Fruit fly (Drosophila melanogaster) whole organism, embryonic: Measurements from ENCODE around the gene CG31922.

ENCODE experiments used
- CG11085 ChIP-seq: fragments of 200-800 bp; sonication (Bioruptor generic); IDR thresholded peaks from 2 replicates; pipeline ENCODE4 v1.3.6; 2022; ENCODE audit warnings: missing biosample characterization, missing genetic modification characterization
- CG1233 ChIP-seq: fragments of 200-800 bp; sonication (Bioruptor generic); optimal IDR thresholded peaks from 4 replicates; lab custom pipeline; 2018; ENCODE audit warnings: missing biosample characterization, mild to moderate bottlenecking, missing genetic modification characterization
- CG15011 ChIP-seq: fragments of 200-800 bp; sonication (Bioruptor generic); optimal IDR thresholded peaks from 3 replicates; lab custom pipeline; 2018; ENCODE audit warnings: missing biosample characterization, mild to moderate bottlenecking, missing genetic modification characterization
- CG15479 ChIP-seq: fragments of 200-800 bp; sonication (Bioruptor generic); optimal IDR thresholded peaks from 3 replicates; lab custom pipeline; 2019; ENCODE audit warnings: missing biosample characterization, mild to moderate bottlenecking, missing genetic modification characterization, moderate library complexity
- CG1603 ChIP-seq: fragments of 200-800 bp; sonication (Bioruptor generic); optimal IDR thresholded peaks from 2 replicates; lab custom pipeline; 2019; ENCODE audit warnings: missing biosample characterization, mild to moderate bottlenecking, missing genetic modification characterization, moderate library complexity
- CG16815 ChIP-seq: fragments of 200-800 bp; sonication (Bioruptor generic); optimal IDR thresholded peaks from 3 replicates; lab custom pipeline; 2017; ENCODE audit warnings: missing biosample characterization, mild to moderate bottlenecking, missing genetic modification characterization
- CG18011 ChIP-seq: fragments of 200-800 bp; sonication (Bioruptor generic); optimal IDR thresholded peaks from 2 replicates; lab custom pipeline; 2017; ENCODE audit warnings: missing biosample characterization, missing genetic modification characterization, mild to moderate bottlenecking, moderate library complexity, missing genotype
- CG18599 ChIP-seq: fragments of 200-800 bp; sonication (Bioruptor generic); optimal IDR thresholded peaks from 3 replicates; lab custom pipeline; 2017; ENCODE audit warnings: missing biosample characterization, missing genetic modification characterization, mild to moderate bottlenecking, moderate library complexity, missing genetic modification reagents
- CG34376 ChIP-seq: fragments of 200-800 bp; sonication (Bioruptor generic); optimal IDR thresholded peaks from 2 replicates; lab custom pipeline; 2018; ENCODE audit warnings: missing biosample characterization, mild to moderate bottlenecking, missing genetic modification characterization
- CG4730 ChIP-seq: fragments of 200-800 bp; sonication (Bioruptor generic); IDR thresholded peaks from 2 replicates; pipeline ENCODE4 v1.3.6; 2022; ENCODE audit warnings: missing biosample characterization, missing genetic modification characterization
- CG6689 ChIP-seq: fragments of 200-800 bp; sonication (Bioruptor generic); IDR thresholded peaks from 2 replicates; pipeline ENCODE4 v1.3.6; 2022; ENCODE audit warnings: missing biosample characterization, missing genetic modification characterization
- CG7372 ChIP-seq: fragments of 200-800 bp; sonication (Bioruptor generic); IDR thresholded peaks from 2 replicates; pipeline ENCODE4 v1.3.6; 2022; ENCODE audit warnings: missing biosample characterization, missing genetic modification characterization
- CG7745 ChIP-seq: fragments of 200-800 bp; sonication (Bioruptor generic); optimal IDR thresholded peaks from 2 replicates; lab custom pipeline; 2018; ENCODE audit warnings: missing biosample characterization, mild to moderate bottlenecking, missing genetic modification characterization, moderate library complexity
- CG8290 ChIP-seq, 3 experiments: fragments of 200-800 bp; sonication (Bioruptor generic); optimal IDR thresholded peaks; 2 replicates each; lab custom pipeline; 2016 to 2019; ENCODE audit warnings: missing biosample characterization in 3 of 3, missing genetic modification characterization in 3 of 3, mild to moderate bottlenecking in 2 of 3, moderate library complexity in 1 of 3
- Dad ChIP-seq: fragments of 200-800 bp; sonication (Bioruptor generic); optimal IDR thresholded peaks from 3 replicates; lab custom pipeline; 2016; ENCODE audit warnings: missing biosample characterization, missing genetic modification characterization
- Dek ChIP-seq: fragments of 200-800 bp; sonication (Bioruptor generic); optimal IDR thresholded peaks from 3 replicates; lab custom pipeline; 2019; ENCODE audit warnings: missing biosample characterization, mild to moderate bottlenecking, missing genetic modification characterization, moderate library complexity
- Dp ChIP-seq: fragments of 200-800 bp; sonication (Bioruptor generic); optimal IDR thresholded peaks from 2 replicates; lab custom pipeline; 2018; ENCODE audit warnings: missing biosample characterization, mild to moderate bottlenecking, missing genetic modification characterization, moderate library complexity
- Drgx ChIP-seq: fragments of 200-800 bp; sonication (Bioruptor generic); IDR thresholded peaks from 2 replicates; pipeline ENCODE4 v1.3.6; 2022; ENCODE audit warnings: missing biosample characterization, missing genetic modification characterization
- E2f2 ChIP-seq: fragments of 200-800 bp; sonication (Bioruptor generic); IDR thresholded peaks from 2 replicates; pipeline ENCODE4 v1.3.6; 2022; ENCODE audit warnings: missing biosample characterization, missing genetic modification characterization
- Hey ChIP-seq: fragments of 200-800 bp; sonication (Bioruptor generic); optimal IDR thresholded peaks from 3 replicates; lab custom pipeline; 2018; ENCODE audit warnings: missing biosample characterization, mild to moderate bottlenecking, missing genetic modification characterization
- Hr3 ChIP-seq: fragments of 200-800 bp; sonication (Bioruptor generic); optimal IDR thresholded peaks from 3 replicates; lab custom pipeline; 2016; ENCODE audit warnings: missing biosample characterization, missing genetic modification characterization
- Hr39 ChIP-seq: fragments of >200 bp; optimal IDR thresholded peaks from 2 replicates; lab custom pipeline; 2017
- Med ChIP-seq: fragments of 200-800 bp; sonication (Bioruptor generic); peaks from one replicate; lab custom pipeline; 2016; ENCODE audit warnings: missing biosample characterization, missing genetic modification characterization, mild to moderate bottlenecking, inconsistent platforms, moderate library complexity
- NFAT ChIP-seq: fragments of 200-800 bp; sonication (Bioruptor generic); IDR thresholded peaks from 2 replicates; pipeline ENCODE4 v1.3.6; 2022; ENCODE audit warnings: missing biosample characterization, missing genetic modification characterization
- PHDP ChIP-seq: fragments of 200-800 bp; sonication (Bioruptor generic); optimal IDR thresholded peaks from 3 replicates; lab custom pipeline; 2018; ENCODE audit warnings: missing biosample characterization, mild to moderate bottlenecking, missing genetic modification characterization, moderate library complexity
- Ptx1 ChIP-seq: fragments of 200-800 bp; sonication (Bioruptor generic); IDR thresholded peaks from 2 replicates; pipeline ENCODE4 v1.3.6; 2022; ENCODE audit warnings: missing biosample characterization, missing genetic modification characterization
- Stat92E ChIP-seq, 3 experiments: fragments of >200 bp in 2 of 3; fragments of 200-800 bp in 1 of 3; sonication (Bioruptor generic) in 1 of 3; optimal IDR thresholded peaks; 2 replicates each; lab custom pipeline; 2017 to 2019; ENCODE audit warnings: missing biosample characterization in 3 of 3, missing genetic modification characterization in 3 of 3, mild to moderate bottlenecking in 1 of 3, moderate library complexity in 1 of 3
- ap ChIP-seq: fragments of 200-800 bp; sonication (Bioruptor generic); IDR thresholded peaks from 2 replicates; pipeline ENCODE4 v1.3.6; 2022; ENCODE audit warnings: missing biosample characterization, missing genetic modification characterization
- bowl ChIP-seq: fragments of 200-800 bp; sonication (Bioruptor generic); IDR thresholded peaks from 2 replicates; pipeline ENCODE4 v1.3.6; 2022; ENCODE audit warnings: missing biosample characterization, missing genetic modification characterization
- cad ChIP-seq: fragments of >200 bp; optimal IDR thresholded peaks from 2 replicates; lab custom pipeline; 2017; ENCODE audit warnings: missing biosample characterization, missing genetic modification characterization
- cg ChIP-seq: fragments of 200-800 bp; sonication (Bioruptor generic); optimal IDR thresholded peaks from 3 replicates; lab custom pipeline; 2019; ENCODE audit warnings: missing biosample characterization, mild to moderate bottlenecking, missing genetic modification characterization, moderate library complexity
- cwo ChIP-seq: fragments of 200-800 bp; sonication (Bioruptor generic); optimal IDR thresholded peaks from 3 replicates; lab custom pipeline; 2017; ENCODE audit warnings: missing biosample characterization, missing genetic modification characterization, mild to moderate bottlenecking, moderate library complexity, missing genetic modification reagents
- ems ChIP-seq: fragments of 200-800 bp; sonication (Bioruptor generic); optimal IDR thresholded peaks from 3 replicates; lab custom pipeline; 2016; ENCODE audit warnings: missing biosample characterization, missing genetic modification characterization
- en ChIP-seq: fragments of 200-800 bp; sonication (Bioruptor generic); optimal IDR thresholded peaks from 2 replicates; lab custom pipeline; 2016; ENCODE audit warnings: missing biosample characterization, missing genetic modification characterization
- exex ChIP-seq: fragments of 200-800 bp; sonication (Bioruptor generic); optimal IDR thresholded peaks from 4 replicates; lab custom pipeline; 2018; ENCODE audit warnings: missing biosample characterization, mild to moderate bottlenecking, missing genetic modification characterization, moderate library complexity
- grn ChIP-seq: fragments of 200-800 bp; sonication (Bioruptor generic); optimal IDR thresholded peaks from 3 replicates; lab custom pipeline; 2017; ENCODE audit warnings: missing biosample characterization, missing genetic modification characterization
- lab ChIP-seq: fragments of 200-800 bp; sonication (Bioruptor generic); optimal IDR thresholded peaks from 3 replicates; lab custom pipeline; 2017; ENCODE audit warnings: missing biosample characterization, missing genetic modification characterization, mild to moderate bottlenecking, moderate library complexity, missing genetic modification reagents
- lilli ChIP-seq: fragments of 200-800 bp; sonication (Bioruptor generic); optimal IDR thresholded peaks from 3 replicates; lab custom pipeline; 2016; ENCODE audit warnings: missing biosample characterization, missing genetic modification characterization
- mam ChIP-seq: fragments of 200-800 bp; sonication (Bioruptor generic); optimal IDR thresholded peaks from 3 replicates; lab custom pipeline; 2016; ENCODE audit warnings: missing biosample characterization, missing genetic modification characterization
- nerfin-2 ChIP-seq: fragments of 200-800 bp; sonication (Bioruptor generic); IDR thresholded peaks from 2 replicates; pipeline ENCODE4 v1.3.6; 2022; ENCODE audit warnings: missing biosample characterization, missing genetic modification characterization; ENCODE audit not compliant: partially characterized antibody
- pb ChIP-seq: fragments of 200-800 bp; sonication (Bioruptor generic); optimal IDR thresholded peaks from 3 replicates; lab custom pipeline; 2016; ENCODE audit warnings: missing biosample characterization, missing genetic modification characterization
- psq ChIP-seq: fragments of 200-800 bp; sonication (Bioruptor generic); optimal IDR thresholded peaks from 2 replicates; lab custom pipeline; 2017; ENCODE audit warnings: missing biosample characterization, missing genetic modification characterization
- seq ChIP-seq: fragments of 200-800 bp; sonication (Bioruptor generic); IDR thresholded peaks from 2 replicates; pipeline ENCODE4 v1.3.6; 2022; ENCODE audit warnings: missing biosample characterization, missing genetic modification characterization
- sima ChIP-seq: fragments of 200-800 bp; sonication (Bioruptor generic); optimal IDR thresholded peaks from 2 replicates; lab custom pipeline; 2016; ENCODE audit warnings: missing biosample characterization, missing genetic modification characterization
- sqz ChIP-seq: fragments of 200-800 bp; sonication (Bioruptor generic); optimal IDR thresholded peaks from 3 replicates; lab custom pipeline; 2018; ENCODE audit warnings: missing biosample characterization, mild to moderate bottlenecking, missing genetic modification characterization
- ssp ChIP-seq: fragments of 200-800 bp; sonication (Bioruptor generic); IDR thresholded peaks from 2 replicates; pipeline ENCODE4 v1.3.6; 2022; ENCODE audit warnings: missing biosample characterization, missing genetic modification characterization
- sug ChIP-seq: fragments of 200-800 bp; optimal IDR thresholded peaks from 2 replicates; lab custom pipeline; 2019; ENCODE audit warnings: missing biosample characterization, mild to moderate bottlenecking, missing genetic modification characterization, moderate library complexity
- tin ChIP-seq: fragments of 200-800 bp; sonication (Bioruptor generic); optimal IDR thresholded peaks from 3 replicates; lab custom pipeline; 2016; ENCODE audit warnings: missing biosample characterization, missing genetic modification characterization
- vnd ChIP-seq: fragments of 200-800 bp; sonication (Bioruptor generic); IDR thresholded peaks from 3 replicates; pipeline ENCODE4 v1.3.6; 2022; ENCODE audit warnings: missing biosample characterization, missing genetic modification characterization; ENCODE audit not compliant: partially characterized antibody

The CG31922 gene

dm6 chr2L:1126527-1126926 lies 43.5 kb upstream of the CG31922 start (continued):
- no peak for TF ChIP-seq CG34376 (GFP tag; lab: Kevin White, UChicago)
- TF ChIP-seq Drgx (GFP tag; lab: Robert Waterston, UW), result no peak
- no peak for TF ChIP-seq sima (GFP tag; lab: Kevin White, UChicago)
- no peak for TF ChIP-seq CG15011
- no peak for TF ChIP-seq bowl
- TF ChIP-seq CG16815 (GFP tag; lab: Kevin White, UChicago), result no peak
- no peak for TF ChIP-seq Dad (GFP tag; lab: Kevin White, UChicago)
- TF ChIP-seq CG15479 (GFP tag; lab: Kevin White, UChicago), result no peak
- TF ChIP-seq cwo (GFP tag; lab: Kevin White, UChicago), result no peak

- TF ChIP-seq Hr39 (lab: Kevin White, UChicago), result no peak
- no peak for TF ChIP-seq pb
- TF ChIP-seq ems (GFP tag; lab: Kevin White, UChicago), result no peak
- peak; percentile 12 for TF ChIP-seq CG18599
- TF ChIP-seq seq (GFP tag; lab: Robert Waterston, UW), result no peak
- no peak for TF ChIP-seq E2f2 (GFP tag; lab: Robert Waterston, UW)
- TF ChIP-seq vnd, result no peak
- TF ChIP-seq Hey (tag; lab: Kevin White, UChicago), result no peak
- TF ChIP-seq CG1233 (GFP tag; lab: Kevin White, UChicago), result no peak
- TF ChIP-seq sqz (GFP tag; lab: Kevin White, UChicago), result no peak
- peak; percentile 99 for TF ChIP-seq cwo (GFP tag; lab: Kevin White, UChicago)
- peak; percentile 97 for TF ChIP-seq sug (tag; lab: Kevin White, UChicago)
- TF ChIP-seq CG11085 (GFP tag; lab: Robert Waterston, UW), result no peak
- peak; percentile 60 for TF ChIP-seq grn (GFP tag; lab: Kevin White, UChicago)
- peak; percentile 82 for TF ChIP-seq exex (tag; lab: Kevin White, UChicago)
- no peak for TF ChIP-seq Dek (tag; lab: Kevin White, UChicago)
- TF ChIP-seq Ptx1 (GFP tag; lab: Robert Waterston, UW), result no peak
- TF ChIP-seq en (GFP tag; lab: Kevin White, UChicago), result no peak
- no peak for TF ChIP-seq Dp
- TF ChIP-seq Hr3 (GFP tag; lab: Kevin White, UChicago), result no peak
- peak; percentile 76 for TF ChIP-seq lab (GFP tag; lab: Kevin White, UChicago)
- no peak; the same call in 1 of the 2 replicates for TF ChIP-seq NFAT
- no peak for TF ChIP-seq CG8290 (GFP tag; optimal IDR thresholded peaks at IDR 0.05; lab: Kevin White, UChicago)
- TF ChIP-seq CG8290 (tag; optimal IDR thresholded peaks at IDR 0.05; lab: Kevin White, UChicago), result no peak
- no peak for TF ChIP-seq lilli (GFP tag; lab: Kevin White, UChicago)
- TF ChIP-seq mam (GFP tag; lab: Kevin White, UChicago), result no peak
- no peak for TF ChIP-seq tin (GFP tag; lab: Kevin White, UChicago)
- peak; percentile 47 for TF ChIP-seq Med (GFP tag; lab: Kevin White, UChicago)
- no peak for TF ChIP-seq Stat92E (GFP tag; optimal IDR thresholded peaks at IDR 0.05; lab: Kevin White, UChicago)
- no peak for TF ChIP-seq PHDP (tag; lab: Kevin White, UChicago)
- no peak for TF ChIP-seq CG7372 (GFP tag; lab: Robert Waterston, UW)
- no peak for TF ChIP-seq cad (GFP tag; lab: Kevin White, UChicago)
- no peak for TF ChIP-seq ap
- TF ChIP-seq CG18011 (GFP tag; lab: Kevin White, UChicago), result no peak
- TF ChIP-seq ssp, result no peak
- no peak for TF ChIP-seq psq
- no peak for TF ChIP-seq CG6689 (GFP tag; lab: Robert Waterston, UW)
- no peak for TF ChIP-seq cg (GFP tag; lab: Kevin White, UChicago)
- no peak for TF ChIP-seq CG1603
- TF ChIP-seq CG7745 (tag; lab: Kevin White, UChicago), result no peak
- no peak for TF ChIP-seq CG4730 (GFP tag; lab: Robert Waterston, UW)
- TF ChIP-seq nerfin-2 (GFP tag; lab: Robert Waterston, UW), result no peak
Measured at dm6 chr2L:1127434-1128089, 42.4 kb upstream of the CG31922 start.
